Worm (Caenorhabditis elegans): ENCODE data around the gene C56G2.4.
A peak's percentile ranks its signal among the peaks of the same experiment; 100 is the strongest.

The C56G2.4 gene

DNA sequence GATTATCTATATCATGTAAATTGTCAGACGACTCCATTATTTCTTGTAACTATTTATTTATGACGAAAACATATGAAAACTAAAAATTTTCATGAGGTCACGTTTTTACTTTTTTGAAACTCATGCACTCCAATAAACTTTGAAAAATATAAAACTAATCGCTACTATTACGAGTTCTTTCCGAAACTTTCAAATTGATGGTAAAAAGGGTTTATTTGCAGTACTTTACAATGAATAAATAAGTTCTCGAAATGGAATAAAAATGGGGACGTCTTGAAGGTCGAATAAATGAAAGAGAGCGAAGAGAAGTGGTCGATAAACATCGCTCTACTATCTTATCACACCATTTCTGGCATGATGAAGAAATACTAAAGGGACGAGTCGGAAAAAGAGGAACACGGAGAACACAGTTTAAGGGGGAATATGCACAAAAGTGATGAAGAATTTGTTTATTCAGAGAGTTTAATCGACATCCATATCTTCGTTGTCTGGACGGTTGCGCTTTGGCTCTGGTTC lies 8.4 kb downstream of the C56G2.4 start, which contains the start of gene let-767:
Gene let-767, minus strand, starts transcription at position 51 of the 516 bp plus-strand sequence.
- TF ChIP-seq fos-1 (tag; optimal IDR thresholded peaks at IDR 0.05) (peak; percentile 35), gmeb-1 (tag; optimal IDR thresholded peaks at IDR 0.05) (peak; percentile 25), ztf-4 (tag; optimal IDR thresholded peaks at IDR 0.05) (no peak), ztf-1 (GFP tag; conservative IDR thresholded peaks at IDR 0.05) (no peak), crh-2 (tag; optimal IDR thresholded peaks at IDR 0.05) (peak; percentile 27), sma-9 (GFP tag; optimal IDR thresholded peaks at IDR 0.05) (peak; percentile 6), sma-9 (tag; optimal IDR thresholded peaks at IDR 0.05) (no peak)

DNA sequence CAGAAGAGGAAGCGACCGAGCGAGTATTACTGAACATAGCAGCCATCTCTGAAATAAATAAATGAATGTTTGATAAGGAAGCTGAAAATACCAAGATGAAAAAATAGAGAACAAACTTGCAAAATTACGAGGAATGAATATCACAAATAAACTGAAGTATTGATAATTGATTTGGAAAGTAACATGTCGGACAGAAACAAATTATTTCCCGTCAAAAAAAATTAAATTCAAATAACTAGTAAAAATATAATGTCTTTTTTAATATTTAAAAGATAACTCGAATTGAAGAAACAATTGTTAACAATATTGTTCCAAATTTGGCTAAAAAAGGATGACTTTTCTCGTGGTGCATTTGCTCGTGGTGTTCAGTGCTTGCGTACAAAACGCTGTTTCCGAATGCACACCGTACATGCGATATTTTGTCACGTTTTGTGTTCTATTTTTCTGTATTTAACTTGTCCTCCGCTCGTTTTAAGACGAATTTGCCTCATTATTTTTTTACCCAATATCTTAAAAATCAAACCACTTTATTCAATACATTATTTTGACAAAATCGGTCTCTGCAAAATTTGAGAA lies 10.4 kb downstream of the C56G2.4 start, which contains the start of gene rpn-13:
Gene rpn-13, minus strand, starts transcription at position 51 of the 576 bp plus-strand sequence.
- TF ChIP-seq unc-62 (GFP tag; optimal IDR thresholded peaks at IDR 0.05) = no peak
- no peak for TF ChIP-seq nhr-77 (tag; optimal IDR thresholded peaks at IDR 0.05)
- TF ChIP-seq ceh-82 (tag; optimal IDR thresholded peaks at IDR 0.05) = no peak
- TF ChIP-seq ztf-1 (GFP tag; conservative IDR thresholded peaks at IDR 0.05) = no peak
- TF ChIP-seq Y55F3AM.14 (GFP tag; optimal IDR thresholded peaks at IDR 0.05) = no peak
- no peak for TF ChIP-seq nhr-21 (tag; optimal IDR thresholded peaks at IDR 0.05)
- no peak for TF ChIP-seq ztf-4 (tag; optimal IDR thresholded peaks at IDR 0.05)
- no peak for TF ChIP-seq nhr-12 (tag; optimal IDR thresholded peaks at IDR 0.05)
- peak; percentile 36 for TF ChIP-seq fos-1 (tag; optimal IDR thresholded peaks at IDR 0.05)
- TF ChIP-seq nhr-237 (tag; optimal IDR thresholded peaks at IDR 0.05) = no peak
- no peak for TF ChIP-seq elt-1 (tag; optimal IDR thresholded peaks at IDR 0.05)
- TF ChIP-seq sem-4 (tag; optimal IDR thresholded peaks at IDR 0.05) = no peak
- no peak for TF ChIP-seq ceh-16 (tag; optimal IDR thresholded peaks at IDR 0.05)
- TF ChIP-seq elt-3 (tag; optimal IDR thresholded peaks at IDR 0.05) = no peak
- no peak for TF ChIP-seq snpc-4 (tag; optimal IDR thresholded peaks at IDR 0.05)
- TF ChIP-seq nhr-11 (tag; optimal IDR thresholded peaks at IDR 0.05) = no peak
- peak in 1 of 2 experiments; percentile 8 for TF ChIP-seq mdl-1 (tag; optimal IDR thresholded peaks at IDR 0.05)
- TF ChIP-seq lin-13 (GFP tag; optimal IDR thresholded peaks at IDR 0.05) = peak; percentile 55
- no peak for TF ChIP-seq ama-1 (optimal IDR thresholded peaks at IDR 0.05)
- TF ChIP-seq ZK546.5 (tag; optimal IDR thresholded peaks at IDR 0.05) = no peak
- TF ChIP-seq nhr-129 (tag; optimal IDR thresholded peaks at IDR 0.05) = peak; percentile 79
- TF ChIP-seq mab-5 (tag; optimal IDR thresholded peaks at IDR 0.05) = no peak
- TF ChIP-seq C34F6.9 (tag; optimal IDR thresholded peaks at IDR 0.05) = peak; percentile 81
- TF ChIP-seq gmeb-1 (tag; optimal IDR thresholded peaks at IDR 0.05) = peak; percentile 48
- TF ChIP-seq nhr-10 (tag; optimal IDR thresholded peaks at IDR 0.05) = no peak
- no peak for TF ChIP-seq dmd-4 (tag; optimal IDR thresholded peaks at IDR 0.05)
- TF ChIP-seq aly-2 (tag; optimal IDR thresholded peaks at IDR 0.05) = no peak
- no peak for TF ChIP-seq mbf-1 (tag; optimal IDR thresholded peaks at IDR 0.05)
- TF ChIP-seq skn-1 (tag; optimal IDR thresholded peaks at IDR 0.05) = peak; percentile 76
- TF ChIP-seq egl-27 (tag; optimal IDR thresholded peaks at IDR 0.05) = no peak
- TF ChIP-seq F13H6.1 (tag; optimal IDR thresholded peaks at IDR 0.05) = no peak
- TF ChIP-seq unc-55 (GFP tag; optimal IDR thresholded peaks at IDR 0.05) = peak; percentile 83
- no peak for TF ChIP-seq lin-11 (tag; optimal IDR thresholded peaks at IDR 0.05)
- TF ChIP-seq crh-2 (tag; optimal IDR thresholded peaks at IDR 0.05) = peak; percentile 58
- TF ChIP-seq nhr-25 (tag; optimal IDR thresholded peaks at IDR 0.05) = peak; percentile 38
- no peak for TF ChIP-seq unc-39 (tag; optimal IDR thresholded peaks at IDR 0.05)
- TF ChIP-seq lin-39 (tag; optimal IDR thresholded peaks at IDR 0.05) = no peak
- peak; percentile 86 to 98 for TF ChIP-seq lsy-2 (tag; optimal IDR thresholded peaks at IDR 0.05)
- TF ChIP-seq peb-1 (tag; optimal IDR thresholded peaks at IDR 0.05) = no peak
- no peak for TF ChIP-seq alr-1 (tag; optimal IDR thresholded peaks at IDR 0.05)
- TF ChIP-seq R02D3.7 (tag; optimal IDR thresholded peaks at IDR 0.05) = no peak
- no peak for TF ChIP-seq sma-9 (GFP tag; optimal IDR thresholded peaks at IDR 0.05)
- no peak for TF ChIP-seq sma-9 (tag; optimal IDR thresholded peaks at IDR 0.05)
- no peak for TF ChIP-seq zag-1 (tag; optimal IDR thresholded peaks at IDR 0.05)
- TF ChIP-seq nhr-6 (tag; optimal IDR thresholded peaks at IDR 0.05) = no peak
- TF ChIP-seq ztf-11 (tag; optimal IDR thresholded peaks at IDR 0.05) = no peak
- no peak for TF ChIP-seq blmp-1 (tag; optimal IDR thresholded peaks at IDR 0.05; ENCODE audit: insufficient read depth)
- no peak for TF ChIP-seq sma-3 (GFP tag; optimal IDR thresholded peaks at IDR 0.05)
- no peak for TF ChIP-seq nhr-23 (tag; optimal IDR thresholded peaks at IDR 0.05)

Data from whole organism, L2 larva.